Worm (Caenorhabditis elegans): Measurements from ENCODE around the gene fbxc-29.

Gene fbxc-29

ce11 chrII:913222-913722 is 2.6 kb upstream of the fbxc-29 start, which contains the start of gene fbxc-33:
fbxc-33 (plus strand) TSS chrII:913672.
- peak; percentile 40 for TF ChIP-seq pha-4 (tag; optimal IDR thresholded peaks at IDR 0.05)
- TF ChIP-seq mep-1 (tag; optimal IDR thresholded peaks at IDR 0.05): peak; percentile 65
- TF ChIP-seq lsy-2 (tag; optimal IDR thresholded peaks at IDR 0.05): peak; percentile 22
- no peak for TF ChIP-seq lin-13 (tag; optimal IDR thresholded peaks at IDR 0.05)

ce11 chrII:915206-915605 is 674 bp upstream of the fbxc-29 start:
- no peak for TF ChIP-seq bed-3 (GFP tag; optimal IDR thresholded peaks at IDR 0.05)
- no peak for TF ChIP-seq sem-2 (GFP tag; optimal IDR thresholded peaks at IDR 0.05)
- TF ChIP-seq lsy-2 (tag; optimal IDR thresholded peaks at IDR 0.05): no peak

ce11 chrII:917324-917723 is 1.4 kb downstream of the fbxc-29 start, which contains the start of gene fbxc-30:
fbxc-30 (plus strand) TSS chrII:917624.
- TF ChIP-seq cnd-1 (tag; optimal IDR thresholded peaks at IDR 0.05) (no peak), lin-13 (tag; optimal IDR thresholded peaks at IDR 0.05) (no peak), unc-39 (tag; optimal IDR thresholded peaks at IDR 0.05) (no peak), blmp-1 (tag; optimal IDR thresholded peaks at IDR 0.05) (no peak), ces-1 (GFP tag; optimal IDR thresholded peaks at IDR 0.05) (no peak), ceh-43 (GFP tag; optimal IDR thresholded peaks at IDR 0.05) (no peak), nhr-2 (tag; optimal IDR thresholded peaks at IDR 0.05) (no peak), ceh-39 (tag; optimal IDR thresholded peaks at IDR 0.05) (no peak)

- no peak for TF ChIP-seq cnd-1 (tag; optimal IDR thresholded peaks at IDR 0.05)
- no peak for TF ChIP-seq pha-4 (tag; optimal IDR thresholded peaks at IDR 0.05)
- TF ChIP-seq blmp-1 (tag; optimal IDR thresholded peaks at IDR 0.05): no peak
- no peak for TF ChIP-seq mab-5 (tag; optimal IDR thresholded peaks at IDR 0.05)
- TF ChIP-seq ceh-39 (tag; optimal IDR thresholded peaks at IDR 0.05): no peak
- no peak for TF ChIP-seq unc-120 (tag; optimal IDR thresholded peaks at IDR 0.05; ENCODE audit: poor library complexity, severe bottlenecking)
- TF ChIP-seq bed-3 (GFP tag; optimal IDR thresholded peaks at IDR 0.05): no peak
- no peak for TF ChIP-seq lin-13 (tag; optimal IDR thresholded peaks at IDR 0.05)
- no peak for TF ChIP-seq sem-2 (GFP tag; optimal IDR thresholded peaks at IDR 0.05)
- no peak for TF ChIP-seq elt-3 (tag; optimal IDR thresholded peaks at IDR 0.05)
- no peak for TF ChIP-seq tbx-8 (GFP tag; optimal IDR thresholded peaks at IDR 0.05)
- TF ChIP-seq ceh-43 (GFP tag; optimal IDR thresholded peaks at IDR 0.05): no peak
- TF ChIP-seq mep-1 (tag; optimal IDR thresholded peaks at IDR 0.05): no peak
- TF ChIP-seq flh-1 (GFP tag; optimal IDR thresholded peaks at IDR 0.05): no peak
- TF ChIP-seq unc-39 (tag; optimal IDR thresholded peaks at IDR 0.05): no peak
- no peak for TF ChIP-seq ceh-83 (GFP tag; optimal IDR thresholded peaks at IDR 0.05)
- TF ChIP-seq nhr-12 (tag; optimal IDR thresholded peaks at IDR 0.05): no peak
Measured at ce11 chrII:920326-920725, 4.4 kb downstream of the fbxc-29 start.

ce11 chrII:922778-923177 is 6.9 kb downstream of the fbxc-29 start:
- no peak for TF ChIP-seq lin-13 (tag; optimal IDR thresholded peaks at IDR 0.05)
- no peak for TF ChIP-seq unc-62 (GFP tag; optimal IDR thresholded peaks at IDR 0.05)
- TF ChIP-seq cnd-1 (tag; optimal IDR thresholded peaks at IDR 0.05): no peak
- TF ChIP-seq blmp-1 (tag; optimal IDR thresholded peaks at IDR 0.05): no peak
- no peak for TF ChIP-seq mls-2 (tag; optimal IDR thresholded peaks at IDR 0.05)
- no peak for TF ChIP-seq ceh-83 (GFP tag; optimal IDR thresholded peaks at IDR 0.05)
- TF ChIP-seq unc-39 (tag; optimal IDR thresholded peaks at IDR 0.05): no peak
- TF ChIP-seq nhr-76 (tag; optimal IDR thresholded peaks at IDR 0.05): no peak
- TF ChIP-seq mep-1 (tag; optimal IDR thresholded peaks at IDR 0.05): no peak
- no peak for TF ChIP-seq lin-32 (GFP tag; optimal IDR thresholded peaks at IDR 0.05)
- TF ChIP-seq pha-4 (tag; optimal IDR thresholded peaks at IDR 0.05): no peak

ce11 chrII:923521-923920 is 7.6 kb downstream of the fbxc-29 start, which contains the start of gene fbxc-28:
fbxc-28 (plus strand) TSS chrII:923821.
- TF ChIP-seq unc-39 (tag; optimal IDR thresholded peaks at IDR 0.05) (no peak), nhr-237 (tag; optimal IDR thresholded peaks at IDR 0.05) (no peak), ces-1 (GFP tag; optimal IDR thresholded peaks at IDR 0.05) (no peak), ceh-83 (GFP tag; optimal IDR thresholded peaks at IDR 0.05) (no peak), drap-1 (GFP tag; optimal IDR thresholded peaks at IDR 0.05) (no peak), pha-4 (tag; optimal IDR thresholded peaks at IDR 0.05) (no peak), lsy-2 (tag; optimal IDR thresholded peaks at IDR 0.05) (no peak), sem-2 (GFP tag; optimal IDR thresholded peaks at IDR 0.05) (no peak), nhr-28 (tag; optimal IDR thresholded peaks at IDR 0.05) (no peak), zip-8 (tag; optimal IDR thresholded peaks at IDR 0.05) (no peak), bed-3 (GFP tag; optimal IDR thresholded peaks at IDR 0.05) (no peak), hlh-1 (tag; optimal IDR thresholded peaks at IDR 0.05) (no peak), ztf-11 (tag; optimal IDR thresholded peaks at IDR 0.05) (no peak), cnd-1 (tag; optimal IDR thresholded peaks at IDR 0.05) (no peak), sptf-1 (tag; optimal IDR thresholded peaks at IDR 0.05) (no peak), M03D4.4 (tag; optimal IDR thresholded peaks at IDR 0.05) (no peak), ceh-43 (GFP tag; optimal IDR thresholded peaks at IDR 0.05) (no peak), nhr-76 (tag; optimal IDR thresholded peaks at IDR 0.05) (no peak), mls-2 (tag; optimal IDR thresholded peaks at IDR 0.05) (no peak), snpc-4 (tag; optimal IDR thresholded peaks at IDR 0.05) (no peak)

All from whole organism, mixed stage, embryonic.